Worm (Caenorhabditis elegans) whole organism, L4 larva: ENCODE measurements around the gene K02A6.3.
A peak's percentile ranks its signal among the peaks of the same experiment; 100 is the strongest.

Experiments used
- D1046.2 ChIP-seq: fragments of 200-800 bp; sonication (Bioruptor generic); IDR thresholded peaks from 2 replicates; pipeline ENCODE4 v1.3.6; 2022; ENCODE audit warnings: missing genetic modification characterization, missing compliant biosample characterization
- F26F4.8 ChIP-seq: fragments of 200-800 bp; sonication (Bioruptor generic); conservative IDR thresholded peaks from 2 replicates; pipeline ENCODE4 v1.3.6; 2022; ENCODE audit warnings: missing genetic modification characterization, missing compliant biosample characterization
- F37D6.2 ChIP-seq: sonication (generic microtip); optimal IDR thresholded peaks from 2 replicates; lab custom pipeline; 2016; ENCODE audit warnings: mild to moderate bottlenecking, missing genetic modification characterization, missing compliant biosample characterization
- R02D3.7 ChIP-seq: fragments of 150-350 bp; sonication (generic microtip); optimal IDR thresholded peaks from 3 replicates; lab custom pipeline; 2014; ENCODE audit warnings: missing biosample characterization, missing genetic modification characterization
- Y105C5A.15 ChIP-seq: fragments of 200-800 bp; sonication (Bioruptor generic); IDR thresholded peaks from 2 replicates; pipeline ENCODE4 v1.3.6; 2022; ENCODE audit warnings: missing genetic modification characterization, missing compliant biosample characterization
- Y48G9A.11 ChIP-seq: fragments of 200-800 bp; sonication (Bioruptor generic); IDR thresholded peaks from 2 replicates; pipeline ENCODE4 v1.3.6; 2022; ENCODE audit warnings: missing genetic modification reagents, missing genetic modification characterization, missing compliant biosample characterization
- ZK337.2 ChIP-seq: fragments of 200-800 bp; sonication (Bioruptor generic); IDR thresholded peaks from 2 replicates; pipeline ENCODE4 v1.3.6; 2022; ENCODE audit warnings: missing genetic modification reagents, missing genetic modification characterization, missing compliant biosample characterization
- ZK546.5 ChIP-seq, 2 experiments: sonication (generic microtip); optimal IDR thresholded peaks; 2 replicates each; lab custom pipeline; 2017; ENCODE audit warnings: missing biosample characterization in 2 of 2, missing genetic modification characterization in 2 of 2
- ama-1 ChIP-seq: fragments of 150-350 bp; optimal IDR thresholded peaks from 2 replicates; lab custom pipeline; 2014; ENCODE audit warnings: inconsistent platforms, mixed read lengths
- arid-1 ChIP-seq: fragments of 200-800 bp; sonication (Bioruptor generic); conservative IDR thresholded peaks from 2 replicates; pipeline ENCODE4 v1.3.6; 2022; ENCODE audit warnings: missing genetic modification reagents, missing genetic modification characterization, missing compliant biosample characterization
- ceh-44 ChIP-seq: fragments of 200-800 bp; sonication (Bioruptor generic); IDR thresholded peaks from 2 replicates; pipeline ENCODE4 v1.3.6; 2022; ENCODE audit warnings: missing genetic modification reagents, missing genetic modification characterization, missing compliant biosample characterization
- ceh-62 ChIP-seq: sonication (generic microtip); optimal IDR thresholded peaks from 2 replicates; lab custom pipeline; 2017; ENCODE audit warnings: missing biosample characterization, missing genetic modification characterization
- ceh-82 ChIP-seq: sonication (generic microtip); optimal IDR thresholded peaks from 2 replicates; lab custom pipeline; 2017; ENCODE audit warnings: missing biosample characterization, missing genetic modification characterization
- ctbp-1 ChIP-seq: fragments of 200-800 bp; sonication (Bioruptor generic); IDR thresholded peaks from 2 replicates; pipeline ENCODE4 v1.3.6; 2022; ENCODE audit warnings: missing genetic modification reagents, missing genetic modification characterization, missing compliant biosample characterization
- daf-12 ChIP-seq: fragments of 150-350 bp; optimal IDR thresholded peaks from 2 replicates; lab custom pipeline; 2014; ENCODE audit warnings: missing biosample characterization, missing genetic modification reagents, missing genetic modification characterization
- daf-16 ChIP-seq, 3 experiments: sonication (generic microtip); optimal IDR thresholded peaks; 2 replicates each; lab custom pipeline; 2016 to 2017; ENCODE audit warnings: missing genetic modification characterization in 3 of 3, missing genetic modification reagents in 3 of 3, mild to moderate bottlenecking in 2 of 3, missing compliant biosample characterization in 2 of 3, missing biosample characterization in 1 of 3, moderate library complexity in 1 of 3
- daf-19 ChIP-seq: fragments of 200-800 bp; sonication (Bioruptor generic); conservative IDR thresholded peaks from 2 replicates; pipeline ENCODE4 v1.3.6; 2022; ENCODE audit warnings: missing genetic modification characterization, missing compliant biosample characterization
- daf-8 ChIP-seq: fragments of 200-800 bp; sonication (Bioruptor generic); IDR thresholded peaks from 2 replicates; pipeline ENCODE4 v1.3.6; 2022; ENCODE audit warnings: missing genetic modification characterization, missing compliant biosample characterization
- dmd-6 ChIP-seq: fragments of 200-800 bp; sonication (Bioruptor generic); IDR thresholded peaks from 2 replicates; pipeline ENCODE4 v1.3.6; 2022; ENCODE audit warnings: missing genetic modification reagents, missing genetic modification characterization, missing compliant biosample characterization
- dpl-1 ChIP-seq: fragments of 150-350 bp; optimal IDR thresholded peaks from 2 replicates; lab custom pipeline; 2014; ENCODE audit warnings: missing biosample characterization, missing genetic modification reagents, missing genetic modification characterization
- duxl-1 ChIP-seq: sonication (generic microtip); optimal IDR thresholded peaks from 2 replicates; lab custom pipeline; 2016; ENCODE audit warnings: mild to moderate bottlenecking, missing genetic modification characterization, moderate library complexity, missing compliant biosample characterization; ENCODE audit not compliant: poor library complexity
- dve-1 ChIP-seq: sonication (generic microtip); optimal IDR thresholded peaks from 2 replicates; lab custom pipeline; 2017; ENCODE audit warnings: antibody characterized with exemption, mild to moderate bottlenecking, missing genetic modification characterization, missing compliant biosample characterization; ENCODE audit not compliant: insufficient read depth
- egl-27 ChIP-seq: sonication (generic microtip); optimal IDR thresholded peaks from 3 replicates; lab custom pipeline; 2017; ENCODE audit warnings: missing biosample characterization, missing genetic modification reagents, missing genetic modification characterization
- fos-1 ChIP-seq: fragments of 150-350 bp; optimal IDR thresholded peaks from 2 replicates; lab custom pipeline; 2014; ENCODE audit warnings: missing biosample characterization, missing genetic modification characterization
- gei-8 ChIP-seq: fragments of 200-800 bp; sonication (Bioruptor generic); optimal IDR thresholded peaks from 2 replicates; lab custom pipeline; 2018; ENCODE audit warnings: mild to moderate bottlenecking, missing genetic modification characterization, missing compliant biosample characterization
- hlh-11 ChIP-seq: fragments of 200-800 bp; sonication (Bioruptor generic); optimal IDR thresholded peaks from 2 replicates; lab custom pipeline; 2018; ENCODE audit warnings: mild to moderate bottlenecking, missing genetic modification characterization, missing compliant biosample characterization
- lin-1 ChIP-seq: fragments of 200-800 bp; sonication (Bioruptor generic); IDR thresholded peaks from 2 replicates; pipeline ENCODE4 v1.3.6; 2022; ENCODE audit warnings: missing genetic modification reagents, missing genetic modification characterization, missing compliant biosample characterization
- lin-15B ChIP-seq: fragments of 150-350 bp; sonication (generic microtip); optimal IDR thresholded peaks from 3 replicates; lab custom pipeline; 2014; ENCODE audit warnings: missing biosample characterization, missing genetic modification characterization
- lir-3 ChIP-seq: sonication (generic microtip); optimal IDR thresholded peaks from 2 replicates; lab custom pipeline; 2016; ENCODE audit warnings: mild to moderate bottlenecking, missing genetic modification characterization, missing compliant biosample characterization
- lsy-2 ChIP-seq, 2 experiments: fragments of 150-350 bp in 1 of 2; sonication (generic microtip) in 1 of 2; optimal IDR thresholded peaks; 2 replicates each; lab custom pipeline; 2014 to 2017; ENCODE audit warnings: missing biosample characterization in 2 of 2, missing genetic modification characterization in 2 of 2
- madf-9 ChIP-seq: fragments of 200-800 bp; sonication (Bioruptor generic); conservative IDR thresholded peaks from 2 replicates; pipeline ENCODE4 v1.3.6; 2022; ENCODE audit warnings: missing genetic modification reagents, missing genetic modification characterization, missing compliant biosample characterization
- mep-1 ChIP-seq: fragments of 150-350 bp; sonication (generic microtip); optimal IDR thresholded peaks from 3 replicates; lab custom pipeline; 2014; ENCODE audit warnings: missing biosample characterization, missing genetic modification characterization
- mes-2 ChIP-seq: sonication (generic microtip); optimal IDR thresholded peaks from 2 replicates; lab custom pipeline; 2016; ENCODE audit warnings: missing genotype, mild to moderate bottlenecking, missing genetic modification characterization, missing compliant biosample characterization; ENCODE audit not compliant: poor library complexity, severe bottlenecking
- mxl-3 ChIP-seq: fragments of 200-800 bp; sonication (Bioruptor generic); optimal IDR thresholded peaks from 2 replicates; lab custom pipeline; 2018; ENCODE audit warnings: mild to moderate bottlenecking, missing genetic modification characterization, missing compliant biosample characterization
- nhr-10 ChIP-seq: fragments of 150-350 bp; optimal IDR thresholded peaks from 2 replicates; lab custom pipeline; 2014; ENCODE audit warnings: missing biosample characterization, missing genetic modification characterization
- nhr-102 ChIP-seq: sonication (generic microtip); optimal IDR thresholded peaks from 2 replicates; lab custom pipeline; 2016; ENCODE audit warnings: mild to moderate bottlenecking, missing genetic modification characterization, moderate library complexity, missing compliant biosample characterization
- nhr-28 ChIP-seq: fragments of 150-350 bp; optimal IDR thresholded peaks from 2 replicates; lab custom pipeline; 2014; ENCODE audit warnings: missing biosample characterization, missing genetic modification characterization
- nhr-41 ChIP-seq: fragments of 200-800 bp; sonication (Bioruptor generic); IDR thresholded peaks from 2 replicates; pipeline ENCODE4 v1.3.6; 2022; ENCODE audit warnings: missing genetic modification reagents, missing genetic modification characterization, missing compliant biosample characterization
- nhr-6 ChIP-seq: fragments of 150-350 bp; optimal IDR thresholded peaks from 2 replicates; lab custom pipeline; 2014; ENCODE audit warnings: missing biosample characterization, missing genetic modification characterization
- nhr-76 ChIP-seq: fragments of 150-350 bp; optimal IDR thresholded peaks from 2 replicates; lab custom pipeline; 2014; ENCODE audit warnings: missing biosample characterization, missing genetic modification characterization
- pqm-1 ChIP-seq: sonication (generic microtip); optimal IDR thresholded peaks from 2 replicates; lab custom pipeline; 2017; ENCODE audit warnings: missing biosample characterization, missing genetic modification characterization
- saeg-2 ChIP-seq: fragments of 200-800 bp; sonication (Bioruptor generic); IDR thresholded peaks from 2 replicates; pipeline ENCODE4 v1.3.6; 2022; ENCODE audit warnings: missing genetic modification reagents, missing genetic modification characterization, missing compliant biosample characterization
- set-16 ChIP-seq: fragments of 200-800 bp; sonication (Bioruptor generic); IDR thresholded peaks from 2 replicates; pipeline ENCODE4 v1.3.6; 2022; ENCODE audit warnings: missing genetic modification reagents, missing genetic modification characterization, missing compliant biosample characterization
- skn-1 ChIP-seq: fragments of 150-350 bp; optimal IDR thresholded peaks from 2 replicates; lab custom pipeline; 2014; ENCODE audit warnings: missing biosample characterization, missing genetic modification characterization
- snpc-1.2 ChIP-seq: fragments of 200-800 bp; sonication (Bioruptor generic); IDR thresholded peaks from 2 replicates; pipeline ENCODE4 v1.3.6; 2022; ENCODE audit warnings: missing genetic modification reagents, missing genetic modification characterization, missing compliant biosample characterization
- unc-130 ChIP-seq: sonication (generic microtip); optimal IDR thresholded peaks from 2 replicates; lab custom pipeline; 2016; ENCODE audit warnings: missing genetic modification reagents, missing genetic modification characterization, missing compliant biosample characterization
- vab-7 ChIP-seq: fragments of 200-800 bp; sonication (Bioruptor generic); IDR thresholded peaks from 2 replicates; pipeline ENCODE4 v1.3.6; 2022; ENCODE audit warnings: missing genetic modification reagents, missing genetic modification characterization, missing compliant biosample characterization
- zfp-2 ChIP-seq: sonication (generic microtip); optimal IDR thresholded peaks from 2 replicates; lab custom pipeline; 2016; ENCODE audit warnings: mild to moderate bottlenecking, missing genetic modification characterization, missing compliant biosample characterization
- zfp-3 ChIP-seq: fragments of 200-800 bp; sonication (Bioruptor generic); conservative IDR thresholded peaks from 2 replicates; pipeline ENCODE4 v1.3.6; 2022; ENCODE audit warnings: missing genetic modification reagents, missing genetic modification characterization, missing compliant biosample characterization
- zip-2 ChIP-seq: fragments of 150-350 bp; optimal IDR thresholded peaks from 2 replicates; lab custom pipeline; 2014; ENCODE audit warnings: missing biosample characterization, missing genetic modification characterization
- ztf-11 ChIP-seq: fragments of 150-350 bp; optimal IDR thresholded peaks from 2 replicates; lab custom pipeline; 2014; ENCODE audit warnings: missing biosample characterization, missing genetic modification characterization

K02A6.3 gene

ce11 chrX:8231858-8232257, at the start of gene K02A6.3 (continued):
- peak; percentile 41 for TF ChIP-seq pqm-1
- TF ChIP-seq D1046.2, result no peak
- TF ChIP-seq zfp-2 (tag; lab: Kevin White, UChicago), result no peak
- 0 out of 2 replicates have a peak, but pooled peaks have one; percentile 11 for TF ChIP-seq nhr-41 (GFP tag; lab: Robert Waterston, UW)
- TF ChIP-seq ZK546.5 (tag; optimal IDR thresholded peaks at IDR 0.05; lab: Kevin White, UChicago), result no peak
- TF ChIP-seq daf-12 (tag; lab: Kevin White, UChicago), result no peak
- TF ChIP-seq daf-16 (GFP tag; optimal IDR thresholded peaks at IDR 0.05; lab: Kevin White, UChicago), result peak in 1 of 2 experiments; percentile 98
- peak; percentile 100 for TF ChIP-seq daf-16 (tag; optimal IDR thresholded peaks at IDR 0.05; lab: Kevin White, UChicago)
- TF ChIP-seq ceh-44, result no peak
- TF ChIP-seq F26F4.8, result no peak
- peak; percentile 93 for TF ChIP-seq mep-1 (tag; lab: Kevin White, UChicago)
- TF ChIP-seq F37D6.2 (tag; lab: Kevin White, UChicago), result peak; percentile 27
- no peak for TF ChIP-seq egl-27 (tag; lab: Kevin White, UChicago)
- TF ChIP-seq nhr-28 (tag; lab: Kevin White, UChicago), result peak; percentile 86
- TF ChIP-seq arid-1 (GFP tag; lab: Robert Waterston, UW), result peak; percentile 37; the same call in 1 of the 2 replicates
- TF ChIP-seq R02D3.7 (tag; lab: Kevin White, UChicago), result no peak
- TF ChIP-seq ztf-11 (tag; lab: Kevin White, UChicago), result no peak
- TF ChIP-seq ama-1 (lab: Kevin White, UChicago), result no peak
- no peak for TF ChIP-seq nhr-10 (tag; lab: Kevin White, UChicago)
- TF ChIP-seq mes-2, result peak; percentile 71
- TF ChIP-seq lsy-2 (tag; optimal IDR thresholded peaks at IDR 0.05; lab: Kevin White, UChicago), result peak in 1 of 2 experiments; percentile 83
- no peak for TF ChIP-seq daf-8 (GFP tag; lab: Robert Waterston, UW)
- peak; percentile 100 for TF ChIP-seq mxl-3 (GFP tag; lab: Kevin White, UChicago)
- TF ChIP-seq hlh-11 (tag; lab: Kevin White, UChicago), result peak; percentile 98
- no peak for TF ChIP-seq lir-3 (tag; lab: Kevin White, UChicago)
- peak; percentile 95 for TF ChIP-seq dve-1 (tag; lab: Kevin White, UChicago)
- no peak for TF ChIP-seq fos-1 (tag; lab: Kevin White, UChicago)
- TF ChIP-seq dmd-6 (GFP tag; lab: Robert Waterston, UW), result peak; percentile 94
- no peak for TF ChIP-seq ceh-82 (tag; lab: Kevin White, UChicago)
- peak; percentile 62 for TF ChIP-seq madf-9 (GFP tag; lab: Robert Waterston, UW)
- TF ChIP-seq zfp-3 (GFP tag; lab: Robert Waterston, UW), result peak; percentile 82; the same call in 1 of the 2 replicates
- peak; percentile 82 for TF ChIP-seq nhr-102 (tag; lab: Kevin White, UChicago)
- no peak for TF ChIP-seq ZK337.2 (GFP tag; lab: Robert Waterston, UW)
- no peak for TF ChIP-seq daf-19 (GFP tag; lab: Robert Waterston, UW)
- peak; percentile 63 for TF ChIP-seq nhr-76 (tag; lab: Kevin White, UChicago)
- peak; percentile 56 for TF ChIP-seq dpl-1 (GFP tag; lab: Kevin White, UChicago)
- TF ChIP-seq duxl-1, result no peak
- no peak for TF ChIP-seq saeg-2 (GFP tag; lab: Robert Waterston, UW)
- peak; percentile 53 for TF ChIP-seq zip-2 (tag; lab: Kevin White, UChicago)
- TF ChIP-seq set-16, result peak; percentile 40; the same call in 1 of the 2 replicates
- no peak for TF ChIP-seq Y105C5A.15 (GFP tag; lab: Robert Waterston, UW)
- no peak for TF ChIP-seq Y48G9A.11
- peak; percentile 77 for TF ChIP-seq gei-8
- no peak for TF ChIP-seq ceh-62
- TF ChIP-seq ctbp-1 (GFP tag; lab: Robert Waterston, UW), result peak; percentile 44; the same call in 1 of the 2 replicates
- no peak; the same call in 1 of the 2 replicates for TF ChIP-seq vab-7 (GFP tag; lab: Robert Waterston, UW)
- TF ChIP-seq lin-1 (GFP tag; lab: Robert Waterston, UW), result peak; percentile 52; the same call in 1 of the 2 replicates
- no peak for TF ChIP-seq lin-15B (tag; lab: Kevin White, UChicago)
- no peak for TF ChIP-seq unc-130
- TF ChIP-seq nhr-6 (tag; lab: Kevin White, UChicago), result peak; percentile 54
- no peak for TF ChIP-seq snpc-1.2 (GFP tag; lab: Robert Waterston, UW)
- no peak for TF ChIP-seq skn-1 (tag; lab: Kevin White, UChicago)
